Fruit fly (Drosophila melanogaster) whole organism, wandering third instar larva: ENCODE measurements around the gene CG32425.

Experiments
- Abd-B ChIP-seq: fragments of >200 bp; optimal IDR thresholded peaks from 2 replicates; lab custom pipeline; 2017; ENCODE audit warnings: missing biosample characterization, missing genetic modification characterization
- CG32264 ChIP-seq: fragments of 200-800 bp; sonication (Bioruptor generic); optimal IDR thresholded peaks from 2 replicates; lab custom pipeline; 2016; ENCODE audit warnings: missing biosample characterization, missing genetic modification characterization
- CG9705 ChIP-seq: fragments of 200-800 bp; sonication (Bioruptor generic); optimal IDR thresholded peaks from 2 replicates; lab custom pipeline; 2018; ENCODE audit warnings: missing biosample characterization, mild to moderate bottlenecking, missing genetic modification characterization
- CrebA ChIP-seq: fragments of 200-800 bp; sonication (Bioruptor generic); optimal IDR thresholded peaks from 2 replicates; lab custom pipeline; 2016; ENCODE audit warnings: missing biosample characterization, mild to moderate bottlenecking, missing genetic modification characterization, borderline replicate concordance
- Dfd ChIP-seq: fragments of >200 bp; optimal IDR thresholded peaks from 2 replicates; lab custom pipeline; 2017; ENCODE audit warnings: missing biosample characterization, missing genetic modification characterization
- Dif ChIP-seq: fragments of 200-275, 200-300 bp; sonication (Bioruptor generic); optimal IDR thresholded peaks from 2 replicates; lab custom pipeline; 2018; ENCODE audit warnings: missing biosample characterization, missing genetic modification characterization; ENCODE audit not compliant: partially characterized antibody
- GATAd ChIP-seq: sonication (Bioruptor generic); optimal IDR thresholded peaks from 2 replicates; lab custom pipeline; 2016; ENCODE audit warnings: missing biosample characterization, missing genetic modification characterization
- Hnf4 ChIP-seq: fragments of 200-800 bp; sonication (Bioruptor generic); optimal IDR thresholded peaks from 2 replicates; lab custom pipeline; 2016; ENCODE audit warnings: missing biosample characterization, mild to moderate bottlenecking, missing genetic modification characterization
- Hr78 ChIP-seq: fragments of >200 bp; optimal IDR thresholded peaks from 2 replicates; lab custom pipeline; 2017; ENCODE audit warnings: missing biosample characterization, missing genetic modification characterization
- Hr83 ChIP-seq: fragments of 200-300 bp; sonication (Bioruptor generic); optimal IDR thresholded peaks from 2 replicates; lab custom pipeline; 2016; ENCODE audit warnings: missing biosample characterization, mild to moderate bottlenecking, missing genetic modification characterization, moderate library complexity; ENCODE audit not compliant: poor library complexity, severe bottlenecking
- Jra ChIP-seq: sonication (Bioruptor generic); optimal IDR thresholded peaks from 2 replicates; lab custom pipeline; 2016; ENCODE audit warnings: missing biosample characterization, missing genetic modification characterization
- Mio ChIP-seq: sonication (Bioruptor generic); optimal IDR thresholded peaks from 2 replicates; lab custom pipeline; 2016; ENCODE audit warnings: missing biosample characterization, missing genetic modification characterization
- Myc ChIP-seq: fragments of >200 bp; optimal IDR thresholded peaks from 2 replicates; lab custom pipeline; 2017
- N ChIP-seq: fragments of >200 bp; optimal IDR thresholded peaks from 2 replicates; lab custom pipeline; 2018; ENCODE audit warnings: missing biosample characterization, missing external identifiers, missing genetic modification characterization
- OdsH ChIP-seq: fragments of 200-800 bp; sonication (Bioruptor generic); optimal IDR thresholded peaks from 2 replicates; lab custom pipeline; 2016; ENCODE audit warnings: missing biosample characterization, mild to moderate bottlenecking, missing genetic modification characterization
- Rel ChIP-seq, 2 experiments: fragments of 200-800 bp; sonication (Bioruptor generic) in 1 of 2; optimal IDR thresholded peaks; 2 replicates in 1 of 2; 3 replicates in 1 of 2; lab custom pipeline; 2016 to 2019; ENCODE audit warnings: mild to moderate bottlenecking in 2 of 2, missing biosample characterization in 2 of 2, missing genetic modification characterization in 2 of 2, moderate library complexity in 1 of 2
- Sp1 ChIP-seq: fragments of 200-800 bp; sonication (Bioruptor generic); optimal IDR thresholded peaks from 3 replicates; lab custom pipeline; 2019; ENCODE audit warnings: missing biosample characterization, mild to moderate bottlenecking, missing genetic modification characterization, moderate library complexity
- Vsx2 ChIP-seq: fragments of 200-300, 225-300 bp; sonication (Bioruptor generic); optimal IDR thresholded peaks from 2 replicates; lab custom pipeline; 2018; ENCODE audit warnings: missing biosample characterization, missing genetic modification characterization; ENCODE audit not compliant: partially characterized antibody
- br ChIP-seq: fragments of 200-800 bp; sonication (Bioruptor generic); optimal IDR thresholded peaks from 2 replicates; lab custom pipeline; 2016; ENCODE audit warnings: missing biosample characterization, missing genetic modification characterization
- brk ChIP-seq: fragments of 200-800 bp; sonication (Bioruptor generic); optimal IDR thresholded peaks from 2 replicates; lab custom pipeline; 2016; ENCODE audit warnings: missing biosample characterization, mild to moderate bottlenecking, missing genetic modification characterization
- dmrt93B ChIP-seq: fragments of 200-800 bp; sonication (Bioruptor generic); optimal IDR thresholded peaks from 2 replicates; lab custom pipeline; 2018; ENCODE audit warnings: missing biosample characterization, mild to moderate bottlenecking, missing genetic modification characterization
- dsf ChIP-seq: sonication (Bioruptor generic); optimal IDR thresholded peaks from 2 replicates; lab custom pipeline; 2016; ENCODE audit warnings: missing biosample characterization, missing genetic modification characterization, borderline replicate concordance
- ey ChIP-seq: fragments of 200-800 bp; sonication (Bioruptor generic); optimal IDR thresholded peaks from 2 replicates; lab custom pipeline; 2016; ENCODE audit warnings: missing biosample characterization, missing genetic modification characterization
- foxo ChIP-seq, 2 experiments: fragments of 200-800 bp; sonication (Bioruptor generic); optimal IDR thresholded peaks; 2 replicates in 1 of 2; 3 replicates in 1 of 2; lab custom pipeline; 2016 to 2017; ENCODE audit warnings: missing biosample characterization in 2 of 2, missing genetic modification characterization in 2 of 2
- fru ChIP-seq: fragments of 200-800 bp; sonication (Bioruptor generic); optimal IDR thresholded peaks from 3 replicates; lab custom pipeline; 2016; ENCODE audit warnings: missing biosample characterization, mild to moderate bottlenecking, missing genetic modification characterization
- h ChIP-seq: fragments of 200-800 bp; sonication (Bioruptor generic); optimal IDR thresholded peaks from 3 replicates; lab custom pipeline; 2016; ENCODE audit warnings: missing biosample characterization, mild to moderate bottlenecking, missing genetic modification characterization
- jim ChIP-seq: fragments of 175-275, 200-325 bp; sonication (Bioruptor generic); optimal IDR thresholded peaks from 2 replicates; lab custom pipeline; 2016; ENCODE audit warnings: missing biosample characterization, mild to moderate bottlenecking, missing genetic modification characterization
- lola ChIP-seq: fragments of >200 bp; optimal IDR thresholded peaks from 2 replicates; lab custom pipeline; 2017; ENCODE audit warnings: missing biosample characterization, missing genetic modification characterization
- pan ChIP-seq: fragments of >200 bp; optimal IDR thresholded peaks from 2 replicates; lab custom pipeline; 2017
- psq ChIP-seq: fragments of 200-800 bp; sonication (Bioruptor generic); optimal IDR thresholded peaks from 3 replicates; lab custom pipeline; 2017; ENCODE audit warnings: missing biosample characterization, mild to moderate bottlenecking, missing genetic modification characterization, moderate library complexity
- sage ChIP-seq: fragments of 200-800 bp; sonication (Bioruptor generic); optimal IDR thresholded peaks from 2 replicates; lab custom pipeline; 2016; ENCODE audit warnings: missing biosample characterization, mild to moderate bottlenecking, missing genetic modification characterization
- sv ChIP-seq: fragments of 200-800 bp; sonication (Bioruptor generic); optimal IDR thresholded peaks from 3 replicates; lab custom pipeline; 2016; ENCODE audit warnings: missing biosample characterization, missing genetic modification characterization
- tai ChIP-seq: sonication (Bioruptor generic); optimal IDR thresholded peaks from 2 replicates; lab custom pipeline; 2016; ENCODE audit warnings: missing biosample characterization, missing genetic modification characterization
- usp ChIP-seq: fragments of >200 bp; optimal IDR thresholded peaks from 2 replicates; lab custom pipeline; 2017; ENCODE audit warnings: missing biosample characterization, missing genetic modification characterization
- woc ChIP-seq: sonication (Bioruptor generic); optimal IDR thresholded peaks from 2 replicates; lab custom pipeline; 2016; ENCODE audit warnings: missing biosample characterization, mild to moderate bottlenecking, missing genetic modification characterization

The CG32425 gene

DNA sequence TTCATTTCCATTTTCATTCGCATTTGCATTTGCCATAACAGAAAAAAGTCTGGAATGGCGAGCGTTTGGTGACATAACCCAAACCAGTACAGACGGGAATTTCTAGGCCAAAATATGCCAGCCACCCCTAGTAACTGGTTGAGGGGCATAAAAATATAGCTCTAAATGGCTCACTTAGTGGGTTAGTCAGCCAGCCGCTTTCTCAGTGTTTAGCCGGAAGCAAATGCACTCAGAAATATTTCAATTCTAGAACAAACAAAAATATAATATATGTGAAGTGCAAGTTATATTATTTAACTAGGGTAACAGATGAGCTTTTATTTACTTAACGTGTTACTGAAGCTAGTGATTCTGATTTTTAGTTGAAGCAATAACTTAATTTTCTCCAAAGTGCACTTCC, 39.8 kb downstream of the CG32425 start:
- TF ChIP-seq dmrt93B (no peak), Mio (no peak), Rel (GFP tag; optimal IDR thresholded peaks at IDR 0.05; lab: Kevin White, UChicago) (no peak), Rel (tag; optimal IDR thresholded peaks at IDR 0.05; lab: Kevin White, UChicago) (no peak), fru (no peak), usp (GFP tag; lab: Kevin White, UChicago) (no peak), CrebA (GFP tag; lab: Kevin White, UChicago) (no peak), pan (lab: Kevin White, UChicago) (no peak), Hnf4 (GFP tag; lab: Kevin White, UChicago) (no peak), Jra (GFP tag; lab: Kevin White, UChicago) (no peak), Myc (lab: Kevin White, UChicago) (no peak), h (no peak), N (GFP tag; lab: Kevin White, UChicago) (no peak), psq (no peak), dsf (no peak), Dif (GFP tag; lab: Kevin White, UChicago) (no peak), sv (no peak), Hr83 (GFP tag; lab: Kevin White, UChicago) (no peak)

DNA sequence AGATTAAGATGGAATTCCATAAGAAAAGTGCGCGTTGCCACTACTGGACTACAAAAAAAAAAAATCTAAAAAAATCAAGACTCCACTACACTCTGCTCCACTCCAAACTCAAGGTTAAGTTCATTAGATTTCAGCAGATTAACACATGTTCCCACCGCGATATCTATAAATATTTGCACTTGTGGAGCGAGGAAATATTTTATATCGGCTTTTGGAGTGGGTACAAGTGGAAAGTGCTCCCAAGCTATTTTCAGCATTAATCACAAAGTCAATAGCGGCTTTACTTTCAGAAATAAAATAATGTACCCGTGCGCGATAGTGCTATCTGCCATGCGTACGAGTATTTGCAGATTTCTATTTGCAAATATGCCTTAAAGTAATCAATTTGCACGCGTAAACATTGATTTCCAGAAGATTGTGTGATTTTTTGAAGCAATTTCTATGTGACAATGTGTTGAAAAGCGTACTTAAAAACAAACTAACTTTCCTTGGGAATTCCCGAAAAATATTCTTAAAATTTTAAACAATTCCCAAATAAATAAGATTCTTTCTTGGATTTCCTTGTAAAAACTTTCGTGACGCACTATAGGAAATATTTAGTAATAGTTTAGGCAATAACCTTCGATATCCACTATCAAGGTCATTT, 40.7 kb downstream of the CG32425 start:
- TF ChIP-seq Hnf4 (GFP tag; lab: Kevin White, UChicago), result no peak
- TF ChIP-seq Vsx2 (GFP tag; lab: Kevin White, UChicago), result no peak
- no peak for TF ChIP-seq Dif (GFP tag; lab: Kevin White, UChicago)
- TF ChIP-seq brk (GFP tag; lab: Kevin White, UChicago), result no peak
- TF ChIP-seq CrebA (GFP tag; lab: Kevin White, UChicago), result no peak
- no peak for TF ChIP-seq Dfd (GFP tag; lab: Kevin White, UChicago)
- no peak for TF ChIP-seq jim
- no peak for TF ChIP-seq foxo (GFP tag; optimal IDR thresholded peaks at IDR 0.05; lab: Kevin White, UChicago)
- TF ChIP-seq GATAd (GFP tag; lab: Kevin White, UChicago), result no peak
- TF ChIP-seq woc (GFP tag; lab: Kevin White, UChicago), result no peak
- TF ChIP-seq usp (GFP tag; lab: Kevin White, UChicago), result no peak

DNA sequence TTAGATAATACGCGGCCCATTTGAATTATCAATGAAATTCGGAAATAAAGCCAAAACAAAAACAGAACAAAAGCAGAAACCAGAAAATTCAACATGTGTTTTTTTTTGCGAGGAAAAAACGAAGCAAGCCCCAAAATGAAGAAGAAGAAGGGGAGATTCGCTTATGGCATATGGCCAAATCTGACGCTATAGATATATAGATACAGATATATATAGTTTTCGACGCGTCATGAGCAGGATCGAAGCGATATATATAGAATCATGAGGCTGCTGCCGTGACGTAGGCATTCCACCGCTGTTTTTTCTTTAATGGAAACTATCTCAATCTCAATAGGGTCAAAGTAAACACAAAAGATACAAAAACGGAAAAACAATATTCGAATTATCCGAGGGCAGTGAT, 41.3 kb downstream of the CG32425 start:
- no peak for TF ChIP-seq CG9705 (GFP tag; lab: Kevin White, UChicago)
- TF ChIP-seq, all 38 proteins: peak for 0

DNA sequence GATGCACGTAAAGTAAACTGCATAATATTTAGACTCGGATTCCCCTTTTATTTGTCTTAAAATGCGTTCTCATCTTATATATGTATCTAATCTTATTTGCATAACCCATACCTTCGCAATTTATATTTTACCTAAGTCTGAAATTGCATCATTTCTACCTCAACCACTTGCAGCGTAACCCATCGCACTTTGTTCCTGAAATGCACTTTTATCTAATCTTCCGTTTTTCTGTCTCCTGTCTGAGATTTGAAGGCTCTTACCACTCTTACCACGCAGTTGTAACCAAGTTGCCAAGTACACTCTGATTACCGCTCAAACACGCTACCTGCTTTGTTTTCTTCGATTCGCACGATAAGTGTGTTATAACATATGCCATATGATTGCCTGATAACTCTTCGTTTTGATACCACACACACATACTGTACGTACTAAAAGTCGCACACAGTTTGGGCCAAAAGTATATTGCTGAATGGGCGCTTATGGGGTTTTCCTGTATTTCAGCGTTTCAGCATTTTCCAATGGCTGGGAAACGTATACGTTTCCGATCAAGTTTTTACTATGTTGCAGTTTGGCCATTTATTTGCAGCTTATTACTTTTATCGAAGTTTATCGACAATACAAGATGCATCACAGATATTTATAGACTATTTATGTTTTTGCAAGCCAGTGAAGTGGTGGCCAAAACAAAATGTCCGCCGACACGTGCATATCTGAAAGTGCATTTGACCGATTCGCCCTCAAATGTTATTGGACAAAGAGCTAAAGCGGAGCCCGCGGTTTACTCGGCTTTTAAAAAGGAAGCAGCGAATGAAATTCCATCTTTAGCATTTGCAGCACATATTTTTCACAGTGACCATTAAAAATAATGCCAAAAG, 42.2 kb downstream of the CG32425 start:
- TF ChIP-seq Rel (GFP tag; optimal IDR thresholded peaks at IDR 0.05; lab: Kevin White, UChicago) (no peak), Rel (tag; optimal IDR thresholded peaks at IDR 0.05; lab: Kevin White, UChicago) (no peak), br (GFP tag; lab: Kevin White, UChicago) (no peak), woc (GFP tag; lab: Kevin White, UChicago) (no peak), ey (GFP tag; lab: Kevin White, UChicago) (peak; percentile 2), h (peak; percentile 1)
- TF ChIP-seq, all 38 proteins: peak for 2

DNA sequence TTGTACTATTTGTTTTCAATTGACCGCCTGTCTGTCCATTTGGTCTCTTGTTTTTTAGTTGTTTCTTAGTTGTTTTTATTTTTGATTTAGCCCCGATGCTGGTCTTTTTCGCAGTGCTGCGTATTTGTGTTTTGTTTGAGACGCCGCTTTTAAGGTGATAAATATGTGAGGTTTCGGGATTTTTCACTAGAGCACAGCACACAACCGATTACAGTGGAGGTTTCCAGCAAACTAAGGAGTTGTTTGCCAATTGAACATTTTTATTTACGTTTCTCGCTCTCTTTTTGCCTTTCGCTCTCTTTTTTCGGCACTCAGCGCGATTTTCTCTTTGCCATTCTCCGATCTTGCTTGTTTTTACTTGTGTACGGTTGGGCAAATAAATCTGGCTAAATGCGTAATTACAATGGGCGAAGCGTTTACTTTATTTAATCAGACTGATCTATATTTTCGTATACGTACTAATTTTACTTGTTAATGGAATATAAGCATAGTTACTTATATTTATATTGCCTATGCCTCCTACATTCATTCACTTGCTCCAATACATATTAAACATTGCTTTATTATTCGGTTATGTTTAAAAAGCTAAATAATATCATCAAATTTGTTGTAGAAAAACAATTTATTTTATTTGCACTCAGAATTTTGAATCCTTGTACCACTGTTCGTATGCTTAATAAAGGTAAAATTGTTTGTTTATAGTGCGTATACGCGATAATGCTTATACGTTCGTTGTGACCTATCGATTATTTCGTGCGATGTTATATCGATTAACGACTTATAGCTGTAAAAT, 43.3 kb downstream of the CG32425 start, which contains the start of gene Rcd2:
TSS of gene Rcd2 (minus strand) at position 236 of the 793 bp plus-strand sequence.
- peak; percentile 66 for TF ChIP-seq woc (GFP tag; lab: Kevin White, UChicago)
- TF ChIP-seq jim, result peak; percentile 2
- no peak for TF ChIP-seq Dfd (GFP tag; lab: Kevin White, UChicago)
- peak; percentile 50 for TF ChIP-seq ey (GFP tag; lab: Kevin White, UChicago)
- TF ChIP-seq Jra (GFP tag; lab: Kevin White, UChicago), result no peak
- peak; percentile 62 for TF ChIP-seq brk (GFP tag; lab: Kevin White, UChicago)
- TF ChIP-seq CG32264 (GFP tag; lab: Kevin White, UChicago), result peak; percentile 42
- peak; percentile 38 for TF ChIP-seq CG9705 (GFP tag; lab: Kevin White, UChicago)
- peak; percentile 50 for TF ChIP-seq Hr83 (GFP tag; lab: Kevin White, UChicago)
- no peak for TF ChIP-seq Abd-B (GFP tag; lab: Kevin White, UChicago)
- no peak for TF ChIP-seq Hr78 (GFP tag; lab: Kevin White, UChicago)
- TF ChIP-seq OdsH (GFP tag; lab: Kevin White, UChicago), result peak; percentile 73
- peak; percentile 3 for TF ChIP-seq Rel (GFP tag; optimal IDR thresholded peaks at IDR 0.05; lab: Kevin White, UChicago)
- TF ChIP-seq Rel (tag; optimal IDR thresholded peaks at IDR 0.05; lab: Kevin White, UChicago), result no peak
- TF ChIP-seq N (GFP tag; lab: Kevin White, UChicago), result no peak
- no peak for TF ChIP-seq lola
- TF ChIP-seq tai, result no peak
- peak; percentile 65 for TF ChIP-seq Dif (GFP tag; lab: Kevin White, UChicago)
- peak; percentile 80 for TF ChIP-seq Sp1 (GFP tag; lab: Kevin White, UChicago)
- TF ChIP-seq Vsx2 (GFP tag; lab: Kevin White, UChicago), result no peak
- peak; percentile 36 for TF ChIP-seq sv
- TF ChIP-seq br (GFP tag; lab: Kevin White, UChicago), result peak; percentile 60
- TF ChIP-seq psq, result peak; percentile 60
- peak; percentile 40 for TF ChIP-seq sage
- peak; percentile 80 for TF ChIP-seq h
